Worm (Caenorhabditis elegans): ENCODE measurements around the gene C17H12.37.

ce11 chrIV:6829902-6830301 is 25.0 kb downstream of the C17H12.37 start, which contains the start of gene H20E11.1:
- TF ChIP-seq ets-7 (tag; optimal IDR thresholded peaks at IDR 0.05) (no peak), ama-1 (optimal IDR thresholded peaks at IDR 0.05) (no peak), flt-1 (GFP tag; IDR thresholded peaks at IDR 0.05) (no peak), tbx-11 (GFP tag; IDR thresholded peaks at IDR 0.05) (no peak), F13C5.2 (tag; optimal IDR thresholded peaks at IDR 0.05) (no peak), ceh-36 (tag; optimal IDR thresholded peaks at IDR 0.05) (no peak), B0310.2 (tag; optimal IDR thresholded peaks at IDR 0.05) (no peak), hmg-4 (GFP tag; optimal IDR thresholded peaks at IDR 0.05) (no peak), sea-1 (GFP tag; conservative IDR thresholded peaks at IDR 0.05) (no peak), tbx-37 (GFP tag; conservative IDR thresholded peaks at IDR 0.05) (no peak)

All from whole organism, early embryonic.